Worm (Caenorhabditis elegans): ENCODE data around the gene F14F8.14.
"Not testable (repeated sequence)": the region's sequence is repeated elsewhere in the genome, so short reads cannot be mapped to it uniquely, and the experiment has no call there.

DNA sequence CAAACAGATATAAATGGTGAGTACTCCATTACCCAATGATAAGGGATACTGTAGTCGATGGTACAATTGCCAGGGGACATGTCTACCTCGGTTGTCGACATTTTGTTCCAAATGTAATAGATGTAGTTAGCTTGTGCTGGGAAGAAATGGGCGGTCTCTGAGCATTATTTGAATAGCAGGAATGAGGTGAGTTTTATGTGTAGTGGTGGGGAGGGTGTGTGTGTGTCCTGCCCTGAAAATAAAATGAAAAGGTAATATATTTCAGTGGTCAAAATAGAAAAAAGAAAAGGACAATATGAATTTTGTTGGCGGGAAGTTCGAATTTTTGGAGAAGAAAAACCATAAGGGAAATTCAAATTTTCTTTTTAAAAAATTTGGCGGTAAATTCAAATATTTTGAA lies 5.7 kb downstream of the F14F8.14 start, which contains the start of gene Y70C5B.2:
- not testable (repeated sequence) for TF ChIP-seq xbp-1 (tag; optimal IDR thresholded peaks at IDR 0.05); nhr-28 (tag; optimal IDR thresholded peaks at IDR 0.05); zag-1 (tag; optimal IDR thresholded peaks at IDR 0.05); mep-1 (tag; optimal IDR thresholded peaks at IDR 0.05); ces-1 (GFP tag; optimal IDR thresholded peaks at IDR 0.05)
